Fruit fly (Drosophila melanogaster) whole organism, embryonic: Measurements from ENCODE around the gene CG46309.

Experiments
- B-H1 ChIP-seq: fragments of 200-800 bp; sonication (Bioruptor generic); IDR thresholded peaks from 3 replicates; pipeline ENCODE4 v1.3.6; 2022; ENCODE audit warnings: missing biosample characterization, missing genetic modification characterization
- CG10462 ChIP-seq: fragments of 200-800 bp; sonication (Bioruptor generic); optimal IDR thresholded peaks from 2 replicates; lab custom pipeline; 2016; ENCODE audit warnings: missing biosample characterization, missing genetic modification characterization
- CG11696 ChIP-seq: fragments of 200-800 bp; sonication (Bioruptor generic); IDR thresholded peaks from 2 replicates; pipeline ENCODE4 v1.3.6; 2022; ENCODE audit warnings: missing biosample characterization, missing genetic modification characterization
- CG12219 ChIP-seq: fragments of 200-800 bp; sonication (Bioruptor generic); optimal IDR thresholded peaks from 3 replicates; lab custom pipeline; 2018; ENCODE audit warnings: missing biosample characterization, mild to moderate bottlenecking, missing genetic modification characterization
- CG12659 ChIP-seq: fragments of 200-800 bp; sonication (Bioruptor generic); optimal IDR thresholded peaks from 3 replicates; lab custom pipeline; 2017; ENCODE audit warnings: mild to moderate bottlenecking, missing biosample characterization, missing genetic modification reagents, missing genetic modification characterization
- CG14441 ChIP-seq: fragments of 200-800 bp; sonication (Bioruptor generic); IDR thresholded peaks from 2 replicates; pipeline ENCODE4 v1.3.6; 2022; ENCODE audit warnings: missing biosample characterization, missing genetic modification characterization
- CG1602 ChIP-seq: fragments of 200-800 bp; sonication (Bioruptor generic); optimal IDR thresholded peaks from 3 replicates; lab custom pipeline; 2016; ENCODE audit warnings: missing biosample characterization, missing genetic modification characterization
- CG16815 ChIP-seq: fragments of 200-800 bp; sonication (Bioruptor generic); optimal IDR thresholded peaks from 3 replicates; lab custom pipeline; 2017; ENCODE audit warnings: missing biosample characterization, mild to moderate bottlenecking, missing genetic modification characterization
- CG31224 ChIP-seq: fragments of 200-800 bp; sonication (Bioruptor generic); IDR thresholded peaks from 2 replicates; pipeline ENCODE4 v1.3.6; 2022; ENCODE audit warnings: missing biosample characterization, missing genetic modification characterization
- CG4360 ChIP-seq: fragments of 200-800 bp; sonication (Bioruptor generic); IDR thresholded peaks from 2 replicates; pipeline ENCODE4 v1.3.6; 2022; ENCODE audit warnings: missing biosample characterization, missing genetic modification characterization
- CG4424 ChIP-seq: fragments of 200-800 bp; sonication (Bioruptor generic); optimal IDR thresholded peaks from 3 replicates; lab custom pipeline; 2016; ENCODE audit warnings: missing biosample characterization, missing genetic modification characterization
- CG4730 ChIP-seq: fragments of 200-800 bp; sonication (Bioruptor generic); IDR thresholded peaks from 2 replicates; pipeline ENCODE4 v1.3.6; 2022; ENCODE audit warnings: missing biosample characterization, missing genetic modification characterization
- CG4820 ChIP-seq: fragments of 200-800 bp; sonication (Bioruptor generic); optimal IDR thresholded peaks from 3 replicates; lab custom pipeline; 2016; ENCODE audit warnings: missing biosample characterization, missing genetic modification characterization
- CG5953 ChIP-seq: fragments of 200-800 bp; sonication (Bioruptor generic); IDR thresholded peaks from 2 replicates; pipeline ENCODE4 v1.3.6; 2022; ENCODE audit warnings: missing biosample characterization, missing genetic modification characterization
- CG7357 ChIP-seq: fragments of 200-800 bp; sonication (Bioruptor generic); IDR thresholded peaks from 3 replicates; pipeline ENCODE4 v1.3.6; 2022; ENCODE audit warnings: missing biosample characterization, missing genetic modification characterization
- CG8478 ChIP-seq: fragments of >200 bp; optimal IDR thresholded peaks from 2 replicates; lab custom pipeline; 2018
- CG9215 ChIP-seq: fragments of 200-800 bp; sonication (Bioruptor generic); IDR thresholded peaks from 2 replicates; pipeline ENCODE4 v1.3.6; 2022; ENCODE audit warnings: missing biosample characterization, missing genetic modification characterization
- D ChIP-seq, 2 experiments: fragments of 200-800 bp in 1 of 2; fragments of >200 bp in 1 of 2; sonication (Bioruptor generic) in 1 of 2; optimal IDR thresholded peaks; 2 replicates in 1 of 2; 3 replicates in 1 of 2; lab custom pipeline; 2017; ENCODE audit warnings: mild to moderate bottlenecking in 1 of 2, missing biosample characterization in 1 of 2, missing genetic modification characterization in 1 of 2, missing genetic modification reagents in 1 of 2
- H15 ChIP-seq: fragments of 200-800 bp; sonication (Bioruptor generic); IDR thresholded peaks from 3 replicates; pipeline ENCODE4 v1.3.6; 2022; ENCODE audit warnings: missing biosample characterization, missing genetic modification characterization
- HLH4C ChIP-seq: fragments of 200-800 bp; sonication (Bioruptor generic); IDR thresholded peaks from 3 replicates; pipeline ENCODE4 v1.3.6; 2022; ENCODE audit warnings: missing biosample characterization, missing genetic modification characterization; ENCODE audit not compliant: partially characterized antibody
- Lim3 ChIP-seq: fragments of 200-800 bp; sonication (Bioruptor generic); IDR thresholded peaks from 2 replicates; pipeline ENCODE4 v1.3.6; 2022; ENCODE audit warnings: missing biosample characterization, missing genetic modification characterization
- Mrtf ChIP-seq: fragments of 200-800 bp; sonication (Bioruptor generic); IDR thresholded peaks from 3 replicates; pipeline ENCODE4 v1.3.6; 2022; ENCODE audit warnings: missing biosample characterization, missing genetic modification characterization
- NC2β ChIP-seq: fragments of 200-800 bp; sonication (Bioruptor generic); optimal IDR thresholded peaks from 2 replicates; lab custom pipeline; 2016; ENCODE audit warnings: missing biosample characterization, missing genetic modification characterization
- Nf-YA ChIP-seq: fragments of 200-800 bp; sonication (Bioruptor generic); IDR thresholded peaks from 2 replicates; pipeline ENCODE4 v1.3.6; 2022; ENCODE audit warnings: missing biosample characterization, missing genetic modification characterization
- Opbp ChIP-seq: fragments of 200-800 bp; sonication (Bioruptor generic); IDR thresholded peaks from 3 replicates; pipeline ENCODE4 v1.3.6; 2022; ENCODE audit warnings: missing biosample characterization, missing genetic modification characterization; ENCODE audit not compliant: partially characterized antibody
- Sox100B ChIP-seq: fragments of 200-800 bp; sonication (Bioruptor generic); optimal IDR thresholded peaks from 3 replicates; lab custom pipeline; 2018; ENCODE audit warnings: missing biosample characterization, mild to moderate bottlenecking, missing genetic modification characterization
- Sox102F ChIP-seq: fragments of 200-800 bp; sonication (Bioruptor generic); optimal IDR thresholded peaks from 2 replicates; lab custom pipeline; 2018; ENCODE audit warnings: missing biosample characterization, mild to moderate bottlenecking, missing genetic modification characterization, moderate library complexity
- Spps ChIP-seq: fragments of 200-800 bp; sonication (Bioruptor generic); optimal IDR thresholded peaks from 2 replicates; lab custom pipeline; 2018; ENCODE audit warnings: missing biosample characterization, mild to moderate bottlenecking, missing genetic modification characterization
- Ssrp ChIP-seq: fragments of 200-800 bp; sonication (Bioruptor generic); optimal IDR thresholded peaks from 2 replicates; lab custom pipeline; 2018; ENCODE audit warnings: missing biosample characterization, mild to moderate bottlenecking, missing genetic modification characterization, moderate library complexity
- bsh ChIP-seq, 2 experiments: fragments of 200-800 bp; sonication (Bioruptor generic); optimal IDR thresholded peaks; 2 replicates each; lab custom pipeline; 2017 to 2018; ENCODE audit warnings: mild to moderate bottlenecking in 2 of 2, missing biosample characterization in 2 of 2, missing genetic modification characterization in 2 of 2, moderate library complexity in 1 of 2
- cad ChIP-seq: fragments of >200 bp; optimal IDR thresholded peaks from 2 replicates; lab custom pipeline; 2017; ENCODE audit warnings: missing biosample characterization, missing genetic modification characterization
- esg ChIP-seq: fragments of 200-800 bp; sonication (Bioruptor generic); conservative IDR thresholded peaks from 2 replicates; pipeline ENCODE4 v1.3.6; 2022; ENCODE audit warnings: missing biosample characterization, missing genetic modification characterization
- gcm ChIP-seq: fragments of 200-800 bp; sonication (Bioruptor generic); optimal IDR thresholded peaks from 2 replicates; lab custom pipeline; 2019; ENCODE audit warnings: missing biosample characterization, mild to moderate bottlenecking, missing genetic modification characterization, moderate library complexity
- gem ChIP-seq: fragments of 200-800 bp; sonication (Bioruptor generic); optimal IDR thresholded peaks from 2 replicates; lab custom pipeline; 2019; ENCODE audit warnings: missing biosample characterization, mild to moderate bottlenecking, missing genetic modification characterization, moderate library complexity
- insv ChIP-seq, 2 experiments: fragments of 200-800 bp; sonication (Bioruptor generic); optimal IDR thresholded peaks; 3 replicates each; lab custom pipeline; 2016 to 2018; ENCODE audit warnings: missing biosample characterization in 2 of 2, missing genetic modification characterization in 2 of 2
- kah ChIP-seq: fragments of 200-800 bp; sonication (Bioruptor generic); optimal IDR thresholded peaks from 2 replicates; lab custom pipeline; 2018; ENCODE audit warnings: missing biosample characterization, mild to moderate bottlenecking, missing genetic modification characterization
- lmd ChIP-seq: fragments of 200-800 bp; sonication (Bioruptor generic); IDR thresholded peaks from 2 replicates; pipeline ENCODE4 v1.3.6; 2022; ENCODE audit warnings: missing biosample characterization, missing genetic modification characterization
- nom ChIP-seq: fragments of 200-800 bp; sonication (Bioruptor generic); optimal IDR thresholded peaks from 2 replicates; lab custom pipeline; 2017; ENCODE audit warnings: missing biosample characterization, missing genetic modification characterization, mild to moderate bottlenecking, moderate library complexity, missing genetic modification reagents
- onecut ChIP-seq: fragments of 200-800 bp; sonication (Bioruptor generic); IDR thresholded peaks from 2 replicates; pipeline ENCODE4 v1.3.6; 2022; ENCODE audit warnings: missing biosample characterization, missing genetic modification characterization
- pfk ChIP-seq: fragments of 200-800 bp; sonication (Bioruptor generic); optimal IDR thresholded peaks from 2 replicates; lab custom pipeline; 2018; ENCODE audit warnings: missing biosample characterization, mild to moderate bottlenecking, missing genetic modification characterization, moderate library complexity
- pho ChIP-seq: fragments of 200-800 bp; sonication (Bioruptor generic); optimal IDR thresholded peaks from 2 replicates; lab custom pipeline; 2016; ENCODE audit warnings: missing biosample characterization, missing genetic modification characterization
- rib ChIP-seq: fragments of 200-800 bp; sonication (Bioruptor generic); IDR thresholded peaks from 2 replicates; pipeline ENCODE4 v1.3.6; 2022; ENCODE audit warnings: missing biosample characterization, missing genetic modification characterization
- ro ChIP-seq: fragments of 200-800 bp; sonication (Bioruptor generic); IDR thresholded peaks from 2 replicates; pipeline ENCODE4 v1.3.6; 2022; ENCODE audit warnings: missing biosample characterization, missing genetic modification characterization
- sens ChIP-seq: fragments of 200-800 bp; sonication (Bioruptor generic); peaks from one replicate; lab custom pipeline; 2016; ENCODE audit warnings: missing biosample characterization, missing genetic modification characterization
- sima ChIP-seq: fragments of 200-800 bp; sonication (Bioruptor generic); optimal IDR thresholded peaks from 2 replicates; lab custom pipeline; 2016; ENCODE audit warnings: missing biosample characterization, missing genetic modification characterization
- slbo ChIP-seq: fragments of 200-800 bp; sonication (Bioruptor generic); IDR thresholded peaks from 2 replicates; pipeline ENCODE4 v1.3.6; 2022; ENCODE audit warnings: missing biosample characterization, missing genetic modification characterization
- tap ChIP-seq: fragments of 200-800 bp; optimal IDR thresholded peaks from 3 replicates; lab custom pipeline; 2019; ENCODE audit warnings: missing biosample characterization, mild to moderate bottlenecking, missing genetic modification characterization, moderate library complexity
- tup ChIP-seq: fragments of 200-800 bp; sonication (Bioruptor generic); optimal IDR thresholded peaks from 2 replicates; lab custom pipeline; 2016; ENCODE audit warnings: missing biosample characterization, mild to moderate bottlenecking, missing genetic modification characterization, moderate library complexity
- vfl ChIP-seq: fragments of 200-800 bp; sonication (Bioruptor generic); optimal IDR thresholded peaks from 2 replicates; lab custom pipeline; 2016; ENCODE audit warnings: missing biosample characterization, missing genetic modification characterization

The CG46309 gene

dm6 chr2L:16257227-16258071 lies 5.9 kb upstream of the CG46309 start, which contains the start of the genes PRL-1 and EndoGI (continued):
- TF ChIP-seq bsh (GFP tag; optimal IDR thresholded peaks at IDR 0.05; lab: Kevin White, UChicago) (peak in 1 of 2 experiments; percentile 84), cad (GFP tag; lab: Kevin White, UChicago) (no peak), esg (GFP tag; lab: Robert Waterston, UW) (peak; percentile 66), insv (GFP tag; optimal IDR thresholded peaks at IDR 0.05; lab: Kevin White, UChicago) (peak in 1 of 2 experiments; percentile 69), CG16815 (peak; percentile 16), CG4730 (peak; percentile 56; the same call in 1 of the 2 replicates), CG9215 (GFP tag; lab: Robert Waterston, UW) (no peak), sima (GFP tag; lab: Kevin White, UChicago) (no peak), CG7357 (GFP tag; lab: Robert Waterston, UW) (no peak), ro (no peak), pho (peak; percentile 48), CG12659 (GFP tag; lab: Kevin White, UChicago) (peak; percentile 90), pfk (GFP tag; lab: Kevin White, UChicago) (no peak), CG1602 (GFP tag; lab: Kevin White, UChicago) (peak; percentile 64), CG4360 (GFP tag; lab: Robert Waterston, UW) (peak; percentile 39; the same call in 1 of the 2 replicates), kah (GFP tag; lab: Kevin White, UChicago) (peak; percentile 48), lmd (GFP tag; lab: Robert Waterston, UW) (no peak), CG5953 (GFP tag; lab: Robert Waterston, UW) (no peak), CG4424 (peak; percentile 63), Sox100B (GFP tag; lab: Kevin White, UChicago) (peak; percentile 81), H15 (GFP tag; lab: Robert Waterston, UW) (no peak), Nf-YA (peak; percentile 18), sens (GFP tag; lab: Kevin White, UChicago) (peak; percentile 86), B-H1 (GFP tag; lab: Robert Waterston, UW) (peak; percentile 59; the same call in 1 of the 3 replicates), tup (GFP tag; lab: Kevin White, UChicago) (no peak), Spps (tag; lab: Kevin White, UChicago) (peak; percentile 42), tap (tag; lab: Kevin White, UChicago) (peak; percentile 87), Opbp (peak; percentile 99), HLH4C (peak; percentile 99), vfl (GFP tag; lab: Kevin White, UChicago) (no peak), D (optimal IDR thresholded peaks at IDR 0.05; lab: Kevin White, UChicago) (peak; percentile 15), D (GFP tag; optimal IDR thresholded peaks at IDR 0.05; lab: Kevin White, UChicago) (peak; percentile 13), Mrtf (GFP tag; lab: Robert Waterston, UW) (no peak), Ssrp (tag; lab: Kevin White, UChicago) (peak; percentile 54), Lim3 (GFP tag; lab: Robert Waterston, UW) (no peak), gem (tag; lab: Kevin White, UChicago) (peak; percentile 91), onecut (GFP tag; lab: Robert Waterston, UW) (peak; percentile 60), CG11696 (peak; percentile 77), NC2β (GFP tag; lab: Kevin White, UChicago) (no peak), gcm (GFP tag; lab: Kevin White, UChicago) (peak; percentile 85), rib (GFP tag; lab: Robert Waterston, UW) (peak; percentile 45; the same call in 1 of the 2 replicates), Sox102F (GFP tag; lab: Kevin White, UChicago) (no peak), CG14441 (GFP tag; lab: Robert Waterston, UW) (peak; percentile 59; the same call in 1 of the 2 replicates), CG8478 (peak; percentile 77), CG4820 (GFP tag; lab: Kevin White, UChicago) (peak; percentile 36), CG31224 (GFP tag; lab: Robert Waterston, UW) (peak; percentile 66), CG12219 (GFP tag; lab: Kevin White, UChicago) (no peak), CG10462 (peak; percentile 19), nom (GFP tag; lab: Kevin White, UChicago) (peak; percentile 66), slbo (GFP tag; lab: Robert Waterston, UW) (peak; percentile 81)
